Worm (Caenorhabditis elegans): ENCODE results near the gene srbc-45.

DNA sequence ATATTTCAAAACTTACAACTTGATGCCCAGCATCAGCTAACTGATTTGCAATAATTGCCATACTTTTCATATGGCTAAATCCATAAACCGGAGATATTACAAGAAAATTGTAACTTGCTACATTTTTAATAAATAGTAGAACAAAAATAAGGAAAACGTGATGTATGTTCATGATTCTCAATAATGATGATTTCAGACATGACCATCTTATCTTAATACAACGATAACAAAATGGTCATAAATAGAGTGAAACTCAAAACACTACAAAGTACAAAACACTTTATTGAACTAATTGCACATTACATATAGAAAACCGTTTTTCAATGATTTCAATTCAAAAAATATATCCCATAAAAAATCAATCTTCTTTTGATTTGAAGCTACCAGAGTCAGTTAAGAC, 10.6 kb upstream of the srbc-45 start, which contains the start of gene ugt-5:
- no peak for TF ChIP-seq ama-1 (optimal IDR thresholded peaks at IDR 0.05)
- TF ChIP-seq ama-1 (GFP tag; optimal IDR thresholded peaks at IDR 0.05): no peak
- no peak for TF ChIP-seq aptf-2 (GFP tag; conservative IDR thresholded peaks at IDR 0.05)
- TF ChIP-seq snpc-4 (GFP tag; optimal IDR thresholded peaks at IDR 0.05): no peak
- TF ChIP-seq snpc-4 (tag; optimal IDR thresholded peaks at IDR 0.05): no peak
- TF ChIP-seq sdz-38 (tag; optimal IDR thresholded peaks at IDR 0.05): no peak
- no peak for TF ChIP-seq rec-8 (tag; optimal IDR thresholded peaks at IDR 0.05)
- no peak for TF ChIP-seq pha-4 (tag; optimal IDR thresholded peaks at IDR 0.05)
- TF ChIP-seq chd-7 (tag; optimal IDR thresholded peaks at IDR 0.05): no peak
- no peak for TF ChIP-seq unc-130 (GFP tag; optimal IDR thresholded peaks at IDR 0.05)
- no peak for TF ChIP-seq Y56A3A.18 (GFP tag; IDR thresholded peaks at IDR 0.05)
